Fruit fly (Drosophila melanogaster) whole organism, larva: ENCODE results near the gene OtopLa.

Experiments
- noc ChIP-seq: fragments of 200-800 bp; sonication (Bioruptor generic); optimal IDR thresholded peaks from 3 replicates; lab custom pipeline; 2019; ENCODE audit warnings: missing biosample characterization, mild to moderate bottlenecking, missing genetic modification characterization, moderate library complexity

OtopLa gene

DNA sequence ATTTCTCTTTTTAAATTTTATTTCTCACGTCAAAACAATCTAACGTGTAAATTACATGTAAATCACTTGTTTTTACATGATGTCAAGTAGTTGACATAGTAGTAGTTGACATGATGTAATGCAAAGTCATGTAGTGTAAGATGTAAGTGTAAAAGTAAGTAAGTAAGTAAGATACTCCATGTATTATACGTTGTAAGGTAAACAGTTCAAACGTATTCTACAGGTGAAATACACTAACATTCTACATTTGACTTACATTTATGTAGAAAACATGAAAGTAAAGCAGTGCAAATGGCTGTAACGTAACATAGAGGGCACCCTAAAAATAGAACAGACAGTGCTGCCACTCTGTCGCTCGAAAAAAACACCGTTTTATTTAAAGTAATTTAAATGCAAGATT lies 35.3 kb downstream of the OtopLa start:
- TF ChIP-seq noc (tag; lab: Kevin White, UChicago) = no peak

DNA sequence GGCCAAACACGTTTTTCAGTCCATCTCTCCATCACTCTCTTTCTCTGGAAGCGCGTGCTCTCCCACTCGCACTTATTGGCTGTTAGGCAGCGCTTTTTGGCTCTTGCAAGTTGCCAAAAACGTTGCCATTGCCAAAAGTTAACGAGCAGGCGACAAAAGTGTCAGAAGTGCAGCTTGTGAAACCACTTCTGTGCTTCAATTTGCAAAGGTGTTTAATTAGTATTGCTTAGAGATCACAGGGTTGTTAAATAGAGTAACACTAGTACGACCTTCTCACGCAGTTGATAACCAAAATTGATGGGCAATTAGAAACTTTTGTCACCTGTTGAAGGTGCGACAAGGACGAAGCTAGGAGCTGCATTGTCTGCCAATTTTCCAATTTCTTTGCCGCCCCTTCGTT lies 39.8 kb downstream of the OtopLa start:
- TF ChIP-seq noc (tag; lab: Kevin White, UChicago) = no peak

DNA sequence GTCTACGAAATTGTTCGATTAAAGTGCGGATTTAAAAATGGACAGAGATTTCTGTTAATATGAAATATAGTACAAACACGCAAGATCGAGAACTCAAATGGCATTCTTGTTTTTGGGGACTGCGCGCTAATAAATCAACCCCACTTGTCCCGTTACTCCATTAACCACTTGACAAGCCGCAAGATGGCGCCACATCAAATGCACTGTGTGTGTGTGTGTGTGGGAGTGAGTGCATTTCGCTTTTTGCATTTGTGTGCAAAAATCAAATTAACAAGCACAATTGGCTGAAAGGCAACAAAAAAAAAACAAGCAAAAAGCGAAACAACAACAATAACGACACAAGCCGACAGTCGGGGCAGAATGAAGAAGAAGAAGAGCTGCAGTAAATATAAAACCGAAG lies 40.6 kb downstream of the OtopLa start:
- no peak for TF ChIP-seq noc (tag; lab: Kevin White, UChicago)

DNA sequence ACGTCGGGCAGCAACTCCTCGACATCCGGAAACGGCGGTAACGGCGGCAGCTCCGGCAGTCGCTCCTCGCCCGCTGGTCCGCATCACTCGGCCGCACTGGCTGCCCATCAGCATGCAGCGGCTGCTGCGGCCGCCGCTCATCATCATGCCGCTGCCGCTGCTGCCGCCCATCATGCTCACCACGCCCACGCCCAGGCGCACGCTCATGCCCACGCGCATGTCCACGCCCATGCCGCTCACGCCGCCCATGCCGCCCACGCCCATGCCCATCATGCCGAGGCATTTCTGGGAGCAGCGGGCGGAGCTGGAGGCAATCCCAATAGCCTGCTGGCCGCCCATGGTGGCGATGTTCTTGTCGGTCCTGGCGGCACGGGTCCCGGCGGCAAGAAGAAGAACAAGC lies 42.0 kb downstream of the OtopLa start:
- TF ChIP-seq noc (tag; lab: Kevin White, UChicago) = no peak

DNA sequence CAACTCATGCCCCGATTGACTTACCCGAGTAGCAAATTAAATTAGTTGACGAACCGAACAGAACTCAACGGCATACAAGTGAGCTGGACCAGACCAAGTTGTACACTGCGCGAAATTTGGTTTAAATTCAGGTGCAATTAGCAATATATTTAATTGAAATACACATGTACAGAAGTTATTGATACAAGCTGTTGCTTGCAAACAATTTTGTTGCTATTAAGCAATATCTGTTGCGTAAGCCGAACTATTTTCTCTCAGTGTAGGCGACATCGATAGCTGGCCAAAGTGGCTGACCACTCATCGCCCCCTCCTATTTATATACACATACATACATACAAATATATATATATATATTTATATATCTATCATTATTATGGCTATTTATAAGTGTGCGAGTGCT lies 44.1 kb downstream of the OtopLa start:
- peak; percentile 5 for TF ChIP-seq noc (tag; lab: Kevin White, UChicago)

DNA sequence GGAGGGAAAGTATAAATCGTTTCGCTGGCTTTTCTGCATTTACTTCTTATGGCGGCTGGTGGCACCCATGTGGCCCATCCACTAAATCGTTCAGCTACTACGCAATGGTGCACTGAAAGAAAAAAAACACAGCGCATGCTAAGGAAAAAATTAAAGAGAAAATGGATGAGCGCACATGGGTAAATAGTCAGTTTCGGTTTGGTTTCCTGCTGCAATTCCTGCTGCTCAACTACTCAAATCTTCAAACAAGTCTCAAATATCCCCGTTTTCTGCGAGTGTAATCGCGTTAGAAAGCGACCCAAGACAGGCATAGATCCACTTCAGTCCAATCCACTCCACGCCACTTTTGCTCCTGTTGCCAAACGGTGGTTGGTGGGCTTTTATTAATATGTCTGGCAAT lies 45.3 kb downstream of the OtopLa start:
- no peak for TF ChIP-seq noc (tag; lab: Kevin White, UChicago)

DNA sequence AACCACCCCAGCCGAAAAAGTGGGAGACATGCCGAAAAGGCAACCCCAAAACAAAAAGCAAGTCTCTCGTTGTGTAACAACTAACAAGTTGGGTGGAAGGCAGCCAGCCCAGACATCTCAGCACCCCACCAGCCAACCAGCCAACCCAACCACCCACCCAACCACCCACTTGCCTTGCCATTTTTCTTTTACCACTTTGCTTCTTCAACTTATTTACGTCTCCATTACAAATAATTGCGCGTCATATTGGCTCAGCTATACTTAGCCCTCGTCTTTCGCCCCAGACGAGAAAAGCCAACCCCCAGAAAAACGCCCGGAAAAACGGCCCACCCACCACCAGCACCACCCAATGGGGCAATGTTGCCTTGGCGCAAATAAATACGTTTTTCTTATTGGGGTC lies 46.0 kb downstream of the OtopLa start:
- no peak for TF ChIP-seq noc (tag; lab: Kevin White, UChicago)

DNA sequence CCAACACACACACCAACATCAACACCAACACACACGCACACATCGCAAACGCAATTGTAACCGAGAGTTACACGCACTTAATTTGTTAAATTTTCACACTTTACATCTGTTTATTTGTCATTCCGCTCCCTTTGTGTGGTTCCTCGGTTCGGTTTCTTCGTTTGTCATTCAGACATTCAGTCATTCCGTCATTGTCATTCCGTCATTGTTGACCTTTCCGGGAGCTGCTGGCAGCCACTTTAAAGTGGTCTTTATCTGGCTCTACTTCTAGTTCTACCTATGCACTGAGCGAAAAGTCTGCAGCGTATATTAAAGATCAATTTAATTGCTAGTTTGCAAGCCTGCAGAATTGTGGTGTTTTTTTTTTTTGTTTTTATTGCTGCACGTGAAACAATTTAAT lies 51.7 kb downstream of the OtopLa start:
- no peak for TF ChIP-seq noc (tag; lab: Kevin White, UChicago)

DNA sequence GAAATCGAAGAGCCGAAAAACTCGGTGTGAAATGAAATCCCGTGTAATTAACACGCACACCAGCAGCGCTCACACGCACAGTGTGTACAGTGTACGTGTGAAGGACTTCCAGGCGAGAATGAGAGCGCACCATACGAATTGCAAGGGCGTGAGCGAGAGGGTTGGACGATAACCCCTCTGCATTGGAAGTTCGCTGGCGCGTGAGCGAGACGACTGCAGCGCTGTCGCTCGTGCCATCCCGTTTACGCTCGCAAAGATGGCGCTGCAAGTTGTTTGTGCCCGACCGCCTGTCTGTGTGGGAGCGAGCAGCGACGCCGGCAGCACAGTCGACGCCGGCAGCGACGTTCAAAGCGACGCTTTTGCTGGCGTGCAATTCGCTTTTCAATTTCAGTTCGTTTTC lies 54.4 kb downstream of the OtopLa start, which contains the start of gene Vsx1:
Gene Vsx1, plus strand, starts transcription at position 388 of the 400 bp plus-strand sequence.
- TF ChIP-seq noc (tag; lab: Kevin White, UChicago) = no peak

DNA sequence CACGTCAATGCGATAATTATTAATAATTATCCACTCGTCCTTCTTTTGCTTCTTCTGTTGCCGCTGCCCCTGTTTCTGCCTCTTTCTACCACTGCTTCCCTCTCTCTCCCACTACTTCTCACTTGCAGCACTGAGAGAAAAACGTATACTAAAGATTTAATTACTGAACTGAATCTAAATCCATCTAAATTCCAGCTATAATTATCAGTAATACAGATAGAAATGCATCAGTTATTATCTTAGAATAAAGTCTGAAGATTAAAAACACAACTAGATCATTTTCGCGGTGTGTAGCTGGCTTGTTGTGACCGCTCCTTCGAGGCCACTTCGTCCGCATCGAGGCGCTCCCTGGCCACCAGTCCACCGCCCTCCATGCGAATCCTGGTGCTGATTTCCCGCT lies 58.3 kb downstream of the OtopLa start:
- no peak for TF ChIP-seq noc (tag; lab: Kevin White, UChicago)

DNA sequence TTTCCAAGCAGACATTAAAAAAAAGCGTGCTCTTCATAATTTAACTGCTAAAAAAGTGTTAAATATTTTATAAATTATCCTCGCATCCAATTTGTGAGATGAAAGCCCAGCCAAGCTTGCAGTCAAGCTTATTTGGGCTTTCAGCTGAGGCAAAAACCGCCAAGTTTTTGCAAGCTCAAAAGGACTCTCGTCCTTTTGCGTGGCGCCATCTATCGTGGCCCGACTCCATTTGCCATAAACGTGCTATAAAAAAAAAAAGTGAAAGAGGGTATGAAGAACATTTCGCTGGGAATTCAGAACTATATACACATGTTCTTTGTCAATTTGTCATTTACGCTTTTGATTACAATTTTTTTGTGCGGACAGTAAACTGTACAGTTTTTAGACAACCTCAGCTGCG lies 59.8 kb downstream of the OtopLa start:
- TF ChIP-seq noc (tag; lab: Kevin White, UChicago) = no peak

DNA sequence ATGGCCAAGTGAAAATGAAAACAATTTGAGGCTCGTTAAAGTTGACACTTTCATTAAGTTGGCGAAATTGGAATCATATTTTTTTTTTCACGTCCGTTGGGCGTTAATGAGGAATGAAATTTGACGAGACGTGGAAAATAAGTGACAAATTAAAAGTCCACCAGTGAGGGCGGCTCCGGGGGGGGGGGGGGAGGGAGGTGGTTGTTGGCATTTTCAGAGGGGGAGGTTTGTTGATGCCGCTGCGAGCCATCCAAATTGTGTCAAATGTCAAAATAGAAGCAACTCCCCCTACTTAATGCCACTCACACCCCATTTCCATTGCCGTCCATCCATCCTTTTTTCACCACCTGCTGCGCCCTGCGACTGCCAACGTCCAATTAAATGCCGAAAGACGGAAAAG lies 61.3 kb downstream of the OtopLa start:
- TF ChIP-seq noc (tag; lab: Kevin White, UChicago) = no peak

DNA sequence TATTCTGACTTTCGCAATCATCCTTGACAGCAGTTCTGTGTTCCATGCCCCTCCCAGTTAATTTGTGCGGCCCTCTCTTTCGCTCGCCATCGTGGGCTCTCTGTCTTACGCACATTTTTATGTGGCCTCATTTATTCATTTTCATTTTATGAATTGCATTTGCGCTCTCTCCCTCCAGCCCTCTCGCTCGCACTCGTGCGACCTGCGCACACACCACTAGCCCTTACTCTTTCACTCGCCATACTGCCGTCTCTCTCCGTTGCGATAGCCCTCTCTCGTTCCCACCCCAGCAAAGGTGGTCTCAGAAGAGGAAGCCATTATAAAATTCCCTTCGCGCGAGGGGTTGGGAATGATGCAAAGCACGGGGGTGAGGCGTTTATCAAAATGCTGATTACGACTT lies 68.8 kb downstream of the OtopLa start:
- TF ChIP-seq noc (tag; lab: Kevin White, UChicago) = no peak
